Fruit fly (Drosophila melanogaster): ENCODE measurements around the gene Nos.

Gene Nos

dm6 chr2L:10800877-10801719, 36.2 kb downstream of the Nos start, which contains the start of gene CG31869 (continued):
- TF ChIP-seq CG3919 (GFP tag; optimal IDR thresholded peaks at IDR 0.05) (peak; percentile 38), CG11294 (GFP tag; IDR thresholded peaks at IDR 0.05) (no peak), Gug (GFP tag; IDR thresholded peaks at IDR 0.05) (no peak), salr (GFP tag; optimal IDR thresholded peaks at IDR 0.05) (peak in 1 of 2 experiments; percentile 5), CG6276 (GFP tag; optimal IDR thresholded peaks at IDR 0.05) (no peak), acj6 (GFP tag; optimal IDR thresholded peaks at IDR 0.05) (peak; percentile 45), Blimp-1 (GFP tag; optimal IDR thresholded peaks at IDR 0.05) (no peak), CG32006 (GFP tag; optimal IDR thresholded peaks at IDR 0.05) (peak; percentile 50), CG6792 (GFP tag; optimal IDR thresholded peaks at IDR 0.05) (peak; percentile 2), lz (GFP tag; optimal IDR thresholded peaks at IDR 0.05) (peak; percentile 43), OdsH (GFP tag; optimal IDR thresholded peaks at IDR 0.05) (peak; percentile 13), Lpt (GFP tag; optimal IDR thresholded peaks at IDR 0.05) (peak; percentile 21), Eip78C (GFP tag) (peak; percentile 65), svp (GFP tag) (peak; percentile 77), CG6854 (GFP tag; optimal IDR thresholded peaks at IDR 0.05) (no peak), CG7368 (GFP tag; optimal IDR thresholded peaks at IDR 0.05) (peak; percentile 31), CG3032 (tag; optimal IDR thresholded peaks at IDR 0.05) (peak; percentile 1), Hr4 (GFP tag; optimal IDR thresholded peaks at IDR 0.05) (peak; percentile 40), vri (GFP tag; optimal IDR thresholded peaks at IDR 0.05) (no peak), CG6163 (GFP tag; IDR thresholded peaks at IDR 0.05) (peak; percentile 43; the same call in 2 of the 3 replicates), spab (GFP tag; optimal IDR thresholded peaks at IDR 0.05) (no peak), Met (GFP tag; optimal IDR thresholded peaks at IDR 0.05) (peak; percentile 39), CG16779 (tag; optimal IDR thresholded peaks at IDR 0.05) (no peak), CG1621 (tag; optimal IDR thresholded peaks at IDR 0.05) (no peak), CG8119 (GFP tag; IDR thresholded peaks at IDR 0.05) (peak; percentile 48; the same call in 1 of the 3 replicates), Sox15 (GFP tag; optimal IDR thresholded peaks at IDR 0.05) (no peak), CG8632 (GFP tag; optimal IDR thresholded peaks at IDR 0.05) (peak; percentile 22), Hr39 (GFP tag; optimal IDR thresholded peaks at IDR 0.05) (peak; percentile 39), net (GFP tag; optimal IDR thresholded peaks at IDR 0.05) (peak; percentile 54), ss (GFP tag; optimal IDR thresholded peaks at IDR 0.05) (peak in 1 of 2 experiments; percentile 14), Smox (GFP tag; optimal IDR thresholded peaks at IDR 0.05) (peak; percentile 8), Eip75B (GFP tag; optimal IDR thresholded peaks at IDR 0.05) (peak; percentile 6), eg (GFP tag; IDR thresholded peaks at IDR 0.05) (peak; percentile 65)

- TF ChIP-seq Sox14 (GFP tag; optimal IDR thresholded peaks at IDR 0.05) (no peak), ss (GFP tag; optimal IDR thresholded peaks at IDR 0.05) (no peak), vri (GFP tag; optimal IDR thresholded peaks at IDR 0.05) (no peak), CG34406 (GFP tag; optimal IDR thresholded peaks at IDR 0.05) (no peak), CG16779 (tag; optimal IDR thresholded peaks at IDR 0.05) (no peak), esn (GFP tag; optimal IDR thresholded peaks at IDR 0.05) (no peak), CG11762 (GFP tag; optimal IDR thresholded peaks at IDR 0.05; ENCODE audit: insufficient read depth) (no peak), CG8632 (GFP tag; optimal IDR thresholded peaks at IDR 0.05) (no peak), dsx (GFP tag; optimal IDR thresholded peaks at IDR 0.05; ENCODE audit: poor library complexity, severe bottlenecking) (no peak), salr (GFP tag; optimal IDR thresholded peaks at IDR 0.05) (no peak), CG3032 (tag; optimal IDR thresholded peaks at IDR 0.05) (no peak), OdsH (GFP tag; optimal IDR thresholded peaks at IDR 0.05) (no peak), CG31627 (GFP tag; optimal IDR thresholded peaks at IDR 0.05) (no peak), Hr38 (GFP tag; optimal IDR thresholded peaks at IDR 0.05) (no peak), Gug (GFP tag; IDR thresholded peaks at IDR 0.05) (no peak), svp (GFP tag) (no peak), Blimp-1 (GFP tag; optimal IDR thresholded peaks at IDR 0.05) (no peak), CG1621 (tag; optimal IDR thresholded peaks at IDR 0.05) (no peak), Eip78C (GFP tag) (no peak), achi (GFP tag; optimal IDR thresholded peaks at IDR 0.05) (no peak)
These were observed 41.6 kb downstream of the Nos start for dm6 chr2L:10795731-10796130.
